Fruit fly (Drosophila melanogaster): ENCODE data around the gene LSm-4.

Gene LSm-4

DNA sequence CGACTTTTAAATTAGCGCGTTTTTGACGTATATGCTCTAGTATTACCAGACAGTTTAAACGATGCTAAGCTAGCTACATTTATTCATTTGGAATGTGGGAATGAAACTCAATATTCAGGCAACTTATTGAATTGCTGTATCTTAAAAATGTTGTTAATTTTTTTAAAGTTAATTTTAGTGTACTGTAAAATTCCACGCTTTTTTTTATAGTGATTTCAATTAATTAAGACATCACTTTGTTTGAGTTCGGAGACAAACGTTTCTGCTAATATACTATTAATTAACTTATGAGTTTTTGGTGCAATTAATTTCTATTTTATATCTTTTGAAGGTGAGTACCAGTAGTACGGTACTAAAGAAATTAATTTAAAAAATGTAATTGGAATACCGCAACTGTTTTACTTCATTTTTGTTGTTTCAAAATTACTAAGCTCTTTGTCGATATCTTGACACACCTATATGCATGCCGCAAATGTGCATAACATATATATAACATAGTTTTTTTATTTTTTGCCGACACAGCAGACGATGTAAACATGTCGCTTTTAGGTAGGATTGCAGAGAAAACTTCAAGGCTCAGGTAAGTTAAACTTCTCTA, 18.7 kb downstream of the LSm-4 start, which contains the start of the genes Cdk1 and mRpS7 (continued):
- TF ChIP-seq NfI (GFP tag; optimal IDR thresholded peaks at IDR 0.05) (peak; percentile 76), luna (GFP tag; optimal IDR thresholded peaks at IDR 0.05) (no peak), Stat92E (GFP tag; optimal IDR thresholded peaks at IDR 0.05) (no peak), Atf-2 (GFP tag; optimal IDR thresholded peaks at IDR 0.05) (peak; percentile 38), Dip2 (GFP tag; IDR thresholded peaks at IDR 0.05) (no peak), ato (GFP tag; IDR thresholded peaks at IDR 0.05; ENCODE audit: partially characterized antibody) (no peak), CG8089 (GFP tag; optimal IDR thresholded peaks at IDR 0.05) (peak; percentile 42), CG12071 (GFP tag; optimal IDR thresholded peaks at IDR 0.05) (no peak), dati (GFP tag; IDR thresholded peaks at IDR 0.05) (peak; percentile 16; the same call in 1 of the 2 replicates), CG11696 (GFP tag; IDR thresholded peaks at IDR 0.05) (0 out of 2 replicates have a peak, but pooled peaks have one; percentile 51), bcd (GFP tag; optimal IDR thresholded peaks at IDR 0.05) (peak; percentile 71), lov (optimal IDR thresholded peaks at IDR 0.05) (no peak), lov (GFP tag; IDR thresholded peaks at IDR 0.05) (no peak), CG13296 (GFP tag; optimal IDR thresholded peaks at IDR 0.05) (peak; percentile 54), CG8281 (tag; optimal IDR thresholded peaks at IDR 0.05) (no peak), CG13424 (tag; optimal IDR thresholded peaks at IDR 0.05) (peak; percentile 73), z (GFP tag; IDR thresholded peaks at IDR 0.05) (no peak), CG8924 (tag; optimal IDR thresholded peaks at IDR 0.05) (peak; percentile 87), Max (GFP tag; optimal IDR thresholded peaks at IDR 0.05) (peak; percentile 79), sim (GFP tag; IDR thresholded peaks at IDR 0.05) (no peak), CG10274 (GFP tag; optimal IDR thresholded peaks at IDR 0.05) (no peak), CG2120 (GFP tag; optimal IDR thresholded peaks at IDR 0.05) (peak; percentile 80), gsb-n (tag; optimal IDR thresholded peaks at IDR 0.05) (peak; percentile 76), CG3726 (GFP tag; IDR thresholded peaks at IDR 0.05) (0 out of 3 replicates have a peak, but pooled peaks have one; percentile 54), her (GFP tag; optimal IDR thresholded peaks at IDR 0.05) (no peak), CG34376 (GFP tag; optimal IDR thresholded peaks at IDR 0.05) (no peak), cwo (GFP tag; optimal IDR thresholded peaks at IDR 0.05) (peak; percentile 44), CG7839 (tag; optimal IDR thresholded peaks at IDR 0.05) (peak; percentile 86), CG9727 (GFP tag; optimal IDR thresholded peaks at IDR 0.05) (peak; percentile 77), Scr (GFP tag; IDR thresholded peaks at IDR 0.05; ENCODE audit: partially characterized antibody) (no peak), Ssrp (tag; optimal IDR thresholded peaks at IDR 0.05) (peak; percentile 75), Doc2 (GFP tag; IDR thresholded peaks at IDR 0.05) (no peak), tna (GFP tag; IDR thresholded peaks at IDR 0.05; ENCODE audit: partially characterized antibody) (no peak), CG9215 (GFP tag; IDR thresholded peaks at IDR 0.05) (no peak), gce (GFP tag; IDR thresholded peaks at IDR 0.05) (peak; percentile 67; the same call in 1 of the 3 replicates), H15 (GFP tag; IDR thresholded peaks at IDR 0.05) (peak; percentile 47; the same call in 1 of the 3 replicates), Awh (GFP tag; IDR thresholded peaks at IDR 0.05) (peak; percentile 54; the same call in 1 of the 2 replicates), mam (GFP tag; optimal IDR thresholded peaks at IDR 0.05) (peak; percentile 56), hbn (GFP tag; IDR thresholded peaks at IDR 0.05; ENCODE audit: partially characterized antibody) (no peak), stc (GFP tag; IDR thresholded peaks at IDR 0.05) (peak; percentile 15; the same call in 1 of the 2 replicates), CG33213 (GFP tag; optimal IDR thresholded peaks at IDR 0.05) (no peak), CG8290 (GFP tag; optimal IDR thresholded peaks at IDR 0.05) (peak; percentile 43), CG8290 (tag; optimal IDR thresholded peaks at IDR 0.05) (peak in 1 of 2 experiments; percentile 19), CG10209 (GFP tag; optimal IDR thresholded peaks at IDR 0.05) (peak; percentile 68), CG17361 (GFP tag; IDR thresholded peaks at IDR 0.05) (peak; percentile 92), CG2199 (GFP tag; IDR thresholded peaks at IDR 0.05) (no peak), insv (GFP tag; optimal IDR thresholded peaks at IDR 0.05) (no peak), Oli (tag; optimal IDR thresholded peaks at IDR 0.05) (peak; percentile 77), zfh1 (GFP tag; IDR thresholded peaks at IDR 0.05) (peak; percentile 73), C15 (GFP tag; IDR thresholded peaks at IDR 0.05) (no peak)

Data from whole organism, embryonic.